Worm (Caenorhabditis elegans) whole organism, L1 larva: ENCODE measurements around the gene ver-3.

Experiments used
- C04F5.9 ChIP-seq: sonication (generic microtip); optimal IDR thresholded peaks from 2 replicates; lab custom pipeline; 2016; ENCODE audit warnings: missing genetic modification characterization, missing compliant biosample characterization
- C16A3.4 ChIP-seq: fragments of 150-350 bp; optimal IDR thresholded peaks from 2 replicates; lab custom pipeline; 2014; ENCODE audit warnings: missing biosample characterization, missing genetic modification characterization
- aha-1 ChIP-seq: fragments of 150-350 bp; optimal IDR thresholded peaks from 2 replicates; lab custom pipeline; 2014; ENCODE audit warnings: missing biosample characterization, missing genetic modification characterization
- alr-1 ChIP-seq: fragments of 200-800 bp; sonication (Bioruptor generic); optimal IDR thresholded peaks from 2 replicates; lab custom pipeline; 2018; ENCODE audit warnings: borderline replicate concordance, mild to moderate bottlenecking, missing genetic modification characterization, missing compliant biosample characterization
- ceh-82 ChIP-seq, 3 experiments: fragments of 150-350 bp in 1 of 3; sonication (generic microtip) in 2 of 3; optimal IDR thresholded peaks; 2 replicates each; lab custom pipeline; 2014 to 2017; ENCODE audit warnings: missing biosample characterization in 3 of 3, missing genetic modification characterization in 3 of 3
- ceh-88 ChIP-seq: fragments of 200-800 bp; sonication (Bioruptor generic); IDR thresholded peaks from 2 replicates; pipeline ENCODE4 v1.3.6; 2022; ENCODE audit warnings: missing genetic modification characterization, missing compliant biosample characterization
- ceh-90 ChIP-seq: sonication (generic microtip); optimal IDR thresholded peaks from 2 replicates; lab custom pipeline; 2016; ENCODE audit warnings: missing genetic modification characterization, missing compliant biosample characterization
- ces-1 ChIP-seq: fragments of 150-350 bp; optimal IDR thresholded peaks from 2 replicates; lab custom pipeline; 2014; ENCODE audit warnings: missing biosample characterization, missing genetic modification reagents, missing genetic modification characterization
- dpl-1 ChIP-seq, 3 experiments: fragments of 150-350 bp in 2 of 3; sonication (generic microtip) in 1 of 3; optimal IDR thresholded peaks; 2 replicates each; lab custom pipeline; 2014 to 2017; ENCODE audit warnings: missing biosample characterization in 3 of 3, missing genetic modification characterization in 3 of 3, missing genetic modification reagents in 3 of 3
- dsc-1 ChIP-seq: sonication (generic microtip); optimal IDR thresholded peaks from 2 replicates; lab custom pipeline; 2016; ENCODE audit warnings: mild to moderate bottlenecking, missing genetic modification characterization, missing compliant biosample characterization
- efl-3 ChIP-seq: fragments of 200-800 bp; sonication (Bioruptor generic); optimal IDR thresholded peaks from 2 replicates; lab custom pipeline; 2018; ENCODE audit warnings: mild to moderate bottlenecking, missing genetic modification characterization, missing compliant biosample characterization
- egl-27 ChIP-seq, 2 experiments: fragments of 150-350 bp in 1 of 2; sonication (generic microtip); optimal IDR thresholded peaks; 3 replicates each; lab custom pipeline; 2017 to 2018; ENCODE audit warnings: missing biosample characterization in 2 of 2, missing genetic modification characterization in 2 of 2, missing genetic modification reagents in 2 of 2
- elt-2 ChIP-seq: sonication (generic microtip); optimal IDR thresholded peaks from 2 replicates; lab custom pipeline; 2016; ENCODE audit warnings: missing genetic modification characterization, mild to moderate bottlenecking, inconsistent platforms, missing compliant biosample characterization, missing genetic modification reagents
- elt-3 ChIP-seq, 6 experiments: fragments of 150-350 bp in 1 of 6; sonication (generic microtip); optimal IDR thresholded peaks; 2 replicates each; lab custom pipeline; 2017 to 2018; ENCODE audit warnings: missing biosample characterization in 6 of 6, missing genetic modification characterization in 6 of 6, inconsistent platforms in 1 of 6
- ets-5 ChIP-seq: fragments of 200-800 bp; sonication (Bioruptor generic); IDR thresholded peaks from 2 replicates; pipeline ENCODE4 v1.3.6; 2022; ENCODE audit warnings: missing genetic modification characterization, missing compliant biosample characterization
- fkh-4 ChIP-seq: sonication (generic microtip); optimal IDR thresholded peaks from 2 replicates; lab custom pipeline; 2016; ENCODE audit warnings: missing compliant biosample characterization, missing genetic modification characterization, borderline replicate concordance
- fkh-8 ChIP-seq: sonication (generic microtip); optimal IDR thresholded peaks from 2 replicates; lab custom pipeline; 2016; ENCODE audit warnings: mild to moderate bottlenecking, missing genetic modification characterization, missing compliant biosample characterization
- grh-1 ChIP-seq: fragments of 200-800 bp; sonication (Bioruptor generic); IDR thresholded peaks from 2 replicates; pipeline ENCODE4 v1.3.6; 2022; ENCODE audit warnings: missing genetic modification reagents, missing genetic modification characterization, missing compliant biosample characterization
- hlh-4 ChIP-seq: sonication (generic microtip); optimal IDR thresholded peaks from 2 replicates; lab custom pipeline; 2016; ENCODE audit warnings: mild to moderate bottlenecking, missing genetic modification characterization, missing compliant biosample characterization
- hpl-2 ChIP-seq: fragments of 150-350 bp; optimal IDR thresholded peaks from 2 replicates; lab custom pipeline; 2014; ENCODE audit warnings: missing biosample characterization, missing genetic modification reagents, missing genetic modification characterization
- irx-1 ChIP-seq: sonication (generic microtip); optimal IDR thresholded peaks from 2 replicates; lab custom pipeline; 2016; ENCODE audit warnings: missing genetic modification characterization, missing compliant biosample characterization
- isw-1 ChIP-seq: fragments of 200-800 bp; sonication (Bioruptor generic); IDR thresholded peaks from 2 replicates; pipeline ENCODE4 v1.3.6; 2022; ENCODE audit warnings: missing genetic modification characterization, missing compliant biosample characterization
- jun-1 ChIP-seq: fragments of 150-350 bp; optimal IDR thresholded peaks from 2 replicates; lab custom pipeline; 2014; ENCODE audit warnings: missing biosample characterization, missing genetic modification reagents, missing genetic modification characterization
- lin-14 ChIP-seq: fragments of 200-800 bp; sonication (Bioruptor generic); optimal IDR thresholded peaks from 2 replicates; lab custom pipeline; 2018; ENCODE audit warnings: mild to moderate bottlenecking, missing genetic modification characterization, moderate library complexity, missing compliant biosample characterization
- lin-15B ChIP-seq: fragments of 150-350 bp; sonication (generic microtip); optimal IDR thresholded peaks from 3 replicates; lab custom pipeline; 2014; ENCODE audit warnings: missing biosample characterization, missing genetic modification characterization
- lir-3 ChIP-seq: sonication (generic microtip); optimal IDR thresholded peaks from 2 replicates; lab custom pipeline; 2016; ENCODE audit warnings: mild to moderate bottlenecking, missing genetic modification characterization, moderate library complexity, missing compliant biosample characterization; ENCODE audit not compliant: poor library complexity
- lsy-2 ChIP-seq, 2 experiments: fragments of 150-350 bp; optimal IDR thresholded peaks; 2 replicates each; lab custom pipeline; 2014; ENCODE audit warnings: missing biosample characterization in 2 of 2, missing genetic modification characterization in 2 of 2
- mab-9 ChIP-seq: fragments of 200-800 bp; sonication (Bioruptor generic); IDR thresholded peaks from 2 replicates; pipeline ENCODE4 v1.3.6; 2022; ENCODE audit warnings: missing genetic modification reagents, missing genetic modification characterization, missing compliant biosample characterization
- mdl-1 ChIP-seq, 2 experiments: fragments of 150-350 bp; optimal IDR thresholded peaks; 2 replicates each; lab custom pipeline; 2014 to 2017; ENCODE audit warnings: missing biosample characterization in 2 of 2, missing genetic modification characterization in 2 of 2, inconsistent platforms in 1 of 2
- nhr-11 ChIP-seq: fragments of 150-350 bp; optimal IDR thresholded peaks from 2 replicates; lab custom pipeline; 2014; ENCODE audit warnings: missing biosample characterization, missing genetic modification characterization
- nhr-12 ChIP-seq: sonication (generic microtip); optimal IDR thresholded peaks from 2 replicates; lab custom pipeline; 2017; ENCODE audit warnings: missing biosample characterization, missing genetic modification characterization
- nhr-19 ChIP-seq: fragments of 200-800 bp; sonication (Bioruptor generic); conservative IDR thresholded peaks from 2 replicates; pipeline ENCODE4 v1.3.6; 2022; ENCODE audit warnings: missing genetic modification characterization, missing compliant biosample characterization
- nhr-20 ChIP-seq: sonication (generic microtip); optimal IDR thresholded peaks from 2 replicates; lab custom pipeline; 2016; ENCODE audit warnings: mild to moderate bottlenecking, missing genetic modification characterization, missing compliant biosample characterization
- nhr-47 ChIP-seq: sonication (generic microtip); optimal IDR thresholded peaks from 2 replicates; lab custom pipeline; 2016; ENCODE audit warnings: mild to moderate bottlenecking, missing genetic modification characterization, moderate library complexity, missing compliant biosample characterization
- nhr-71 ChIP-seq: sonication (generic microtip); optimal IDR thresholded peaks from 2 replicates; lab custom pipeline; 2016; ENCODE audit warnings: mild to moderate bottlenecking, missing genetic modification characterization, moderate library complexity, missing compliant biosample characterization
- nhr-76 ChIP-seq: sonication (generic microtip); optimal IDR thresholded peaks from 2 replicates; lab custom pipeline; 2017; ENCODE audit warnings: missing biosample characterization, missing genetic modification characterization
- nhr-84 ChIP-seq: sonication (generic microtip); optimal IDR thresholded peaks from 2 replicates; lab custom pipeline; 2017; ENCODE audit warnings: missing biosample characterization, missing genetic modification characterization
- snpc-4 ChIP-seq: fragments of 150-350 bp; optimal IDR thresholded peaks from 2 replicates; lab custom pipeline; 2014; ENCODE audit warnings: missing biosample characterization, missing genetic modification characterization
- snu-23 ChIP-seq: sonication (generic microtip); optimal IDR thresholded peaks from 2 replicates; lab custom pipeline; 2016; ENCODE audit warnings: missing genetic modification characterization, missing compliant biosample characterization
- sox-4 ChIP-seq: sonication (generic microtip); optimal IDR thresholded peaks from 2 replicates; lab custom pipeline; 2016; ENCODE audit warnings: missing genetic modification characterization, missing compliant biosample characterization
- swsn-7 ChIP-seq: sonication (generic microtip); optimal IDR thresholded peaks from 2 replicates; lab custom pipeline; 2016; ENCODE audit warnings: missing genetic modification characterization, missing compliant biosample characterization
- tlp-1 ChIP-seq: fragments of 150-350 bp; optimal IDR thresholded peaks from 2 replicates; lab custom pipeline; 2014; ENCODE audit warnings: missing biosample characterization, missing genetic modification characterization
- unc-130 ChIP-seq: fragments of 150-350 bp; optimal IDR thresholded peaks from 2 replicates; lab custom pipeline; 2017; ENCODE audit warnings: missing biosample characterization, missing genetic modification characterization, inconsistent platforms
- unc-62 ChIP-seq: fragments of 150-350 bp; optimal IDR thresholded peaks from 2 replicates; lab custom pipeline; 2014; ENCODE audit warnings: missing biosample characterization, missing genetic modification reagents, missing genetic modification characterization
- unc-86 ChIP-seq: sonication (generic microtip); optimal IDR thresholded peaks from 2 replicates; lab custom pipeline; 2016; ENCODE audit warnings: missing genetic modification characterization, missing compliant biosample characterization
- unc-98 ChIP-seq: fragments of 200-800 bp; sonication (Bioruptor generic); IDR thresholded peaks from 2 replicates; pipeline ENCODE4 v1.3.6; 2022; ENCODE audit warnings: missing genetic modification characterization, missing compliant biosample characterization
- vab-15 ChIP-seq: sonication (generic microtip); optimal IDR thresholded peaks from 2 replicates; lab custom pipeline; 2017; ENCODE audit warnings: missing genotype, mild to moderate bottlenecking, missing genetic modification characterization, missing compliant biosample characterization
- xbp-1 ChIP-seq: sonication (generic microtip); optimal IDR thresholded peaks from 2 replicates; lab custom pipeline; 2016; ENCODE audit warnings: missing genetic modification characterization, missing compliant biosample characterization
- zag-1 ChIP-seq: fragments of 150-350 bp; optimal IDR thresholded peaks from 2 replicates; lab custom pipeline; 2014; ENCODE audit warnings: missing biosample characterization, missing genetic modification characterization
- ztf-11 ChIP-seq, 2 experiments: sonication (generic microtip); optimal IDR thresholded peaks; 2 replicates each; lab custom pipeline; 2016 to 2017; ENCODE audit warnings: missing genetic modification characterization in 2 of 2, missing biosample characterization in 1 of 2, missing compliant biosample characterization in 1 of 2
- ztf-4 ChIP-seq: fragments of 150-350 bp; optimal IDR thresholded peaks from 2 replicates; lab custom pipeline; 2014; ENCODE audit warnings: missing biosample characterization, missing genetic modification characterization

ver-3 gene

DNA sequence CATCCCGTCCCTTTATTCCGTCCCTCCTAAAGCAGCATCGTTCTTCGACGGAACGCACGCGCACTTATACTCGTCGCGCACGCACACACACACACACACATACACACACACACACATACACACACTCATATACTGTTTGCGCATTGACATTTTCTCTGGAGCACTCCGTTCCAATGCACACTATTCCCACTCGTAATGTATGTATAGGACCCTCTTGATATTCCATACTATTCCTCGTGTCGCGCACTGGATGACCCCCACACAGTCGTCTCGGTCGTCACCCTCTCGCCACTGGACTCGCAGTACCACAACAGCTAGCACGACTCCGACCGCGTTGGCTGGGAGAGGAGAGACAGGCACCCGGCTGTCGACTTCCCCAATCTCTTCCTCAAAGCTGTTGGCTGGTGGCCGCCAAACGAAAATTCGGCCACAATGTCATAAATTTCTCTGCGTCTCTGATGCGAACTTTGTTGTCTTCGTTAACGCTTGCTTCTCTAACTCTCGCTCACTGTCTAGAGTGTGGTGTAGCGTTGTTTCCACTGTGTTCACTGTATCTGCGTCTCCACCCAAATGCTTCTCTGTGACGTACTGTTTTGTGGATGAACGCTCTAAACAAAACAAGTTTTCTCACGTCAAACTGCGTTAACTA lies 38.9 kb downstream of the ver-3 start (continued):
- TF ChIP-seq isw-1 (GFP tag; lab: Robert Waterston, UW) (peak; percentile 71), hlh-4 (tag; lab: Kevin White, UChicago) (no peak), ceh-82 (tag; optimal IDR thresholded peaks at IDR 0.05; lab: Kevin White, UChicago) (peak; percentile 38 to 77 (median 72)), C16A3.4 (tag; lab: Kevin White, UChicago) (peak; percentile 88), irx-1 (tag; lab: Kevin White, UChicago) (peak; percentile 85), nhr-20 (tag; lab: Kevin White, UChicago) (peak; percentile 96), nhr-12 (tag; lab: Kevin White, UChicago) (no peak), unc-62 (GFP tag; lab: Kevin White, UChicago) (no peak), ets-5 (GFP tag; lab: Robert Waterston, UW) (no peak), nhr-84 (tag; lab: Kevin White, UChicago) (no peak), ces-1 (GFP tag; lab: Kevin White, UChicago) (no peak), fkh-4 (tag; lab: Kevin White, UChicago) (peak; percentile 43), tlp-1 (no peak), lsy-2 (tag; optimal IDR thresholded peaks at IDR 0.05; lab: Kevin White, UChicago) (peak; percentile 75 to 89), ztf-4 (tag; lab: Kevin White, UChicago) (peak; percentile 86), nhr-19 (GFP tag; lab: Robert Waterston, UW) (peak; percentile 83), fkh-8 (tag; lab: Kevin White, UChicago) (peak; percentile 89), nhr-76 (peak; percentile 40), alr-1 (tag; lab: Kevin White, UChicago) (no peak), zag-1 (peak; percentile 72), C04F5.9 (tag; lab: Kevin White, UChicago) (peak; percentile 38), grh-1 (peak; percentile 82), dsc-1 (peak; percentile 86), vab-15 (tag; lab: Kevin White, UChicago) (no peak), ztf-11 (tag; optimal IDR thresholded peaks at IDR 0.05; lab: Kevin White, UChicago) (peak in 1 of 2 experiments; percentile 82), mdl-1 (tag; optimal IDR thresholded peaks at IDR 0.05; lab: Kevin White, UChicago) (peak; percentile 6 to 79), lin-14 (GFP tag; lab: Kevin White, UChicago) (peak; percentile 99), swsn-7 (tag; lab: Kevin White, UChicago) (peak; percentile 95), unc-86 (peak; percentile 93), nhr-47 (tag; lab: Kevin White, UChicago) (peak; percentile 94), nhr-71 (tag; lab: Kevin White, UChicago) (peak; percentile 97), aha-1 (peak; percentile 82), ceh-88 (GFP tag; lab: Robert Waterston, UW) (peak; percentile 69), hpl-2 (GFP tag; lab: Kevin White, UChicago) (peak; percentile 39), ceh-90 (tag; lab: Kevin White, UChicago) (peak; percentile 51), snpc-4 (tag; lab: Kevin White, UChicago) (peak; percentile 62), egl-27 (tag; optimal IDR thresholded peaks at IDR 0.05; lab: Kevin White, UChicago) (peak; percentile 63 to 67), unc-98 (GFP tag; lab: Robert Waterston, UW) (peak; percentile 56), efl-3 (GFP tag; lab: Kevin White, UChicago) (peak; percentile 78), xbp-1 (tag; lab: Kevin White, UChicago) (peak; percentile 90), mab-9 (GFP tag; lab: Robert Waterston, UW) (peak; percentile 72), unc-130 (peak; percentile 65), snu-23 (GFP tag; lab: Kevin White, UChicago) (peak; percentile 97), lin-15B (peak; percentile 10), sox-4 (tag; lab: Kevin White, UChicago) (peak; percentile 80), lir-3 (tag; lab: Kevin White, UChicago) (peak; percentile 86), elt-3 (tag; optimal IDR thresholded peaks at IDR 0.05; lab: Kevin White, UChicago) (peak in 5 of 6 experiments; percentile 15 to 84 (median 42)), elt-2 (peak; percentile 65), nhr-11 (peak; percentile 76), jun-1 (tag; lab: Kevin White, UChicago) (peak; percentile 86), dpl-1 (GFP tag; optimal IDR thresholded peaks at IDR 0.05; lab: Kevin White, UChicago) (peak; percentile 32 to 51 (median 40))
